2 fruit fly cellular contexts compared by ENCODE assay signal in genomic region chr3R:4694805-4695204, dm6.
TF ChIP-seq lines count a peak whose summit lies in the region.

No protein-coding gene starts in this region.

- peak; percentile 1 for TF ChIP-seq CTCF in whole organism, embryonic (GFP tag; optimal IDR thresholded peaks at IDR 0.05; lab: Kevin White, UChicago)

TF ChIP-seq in whole organism, adult, 20 proteins besides CTCF, POLR2A, EP300 and RAD21:
- TF ChIP-seq CG7101 (tag; optimal IDR thresholded peaks at IDR 0.05; lab: Kevin White, UChicago) = peak; percentile 9
- TF ChIP-seq Mnt (GFP tag; optimal IDR thresholded peaks at IDR 0.05; lab: Kevin White, UChicago) = no peak
- TF ChIP-seq bab1 (GFP tag; optimal IDR thresholded peaks at IDR 0.05; lab: Kevin White, UChicago) = no peak
- no peak for TF ChIP-seq tj (GFP tag; optimal IDR thresholded peaks at IDR 0.05; lab: Kevin White, UChicago)
- TF ChIP-seq CG7045 (GFP tag; optimal IDR thresholded peaks at IDR 0.05; lab: Kevin White, UChicago) = peak; percentile 54
- no peak for TF ChIP-seq toe (GFP tag; optimal IDR thresholded peaks at IDR 0.05; lab: Kevin White, UChicago)
- TF ChIP-seq Clk (GFP tag; optimal IDR thresholded peaks at IDR 0.05; lab: Kevin White, UChicago) = no peak
- no peak for TF ChIP-seq CG14711 (tag; optimal IDR thresholded peaks at IDR 0.05; lab: Kevin White, UChicago)
- TF ChIP-seq CG5204 (GFP tag; optimal IDR thresholded peaks at IDR 0.05; lab: Kevin White, UChicago) = peak; percentile 11
- no peak for TF ChIP-seq pad (GFP tag; optimal IDR thresholded peaks at IDR 0.05; lab: Kevin White, UChicago)
- TF ChIP-seq Crg-1 (GFP tag; optimal IDR thresholded peaks at IDR 0.05; lab: Kevin White, UChicago) = no peak
- TF ChIP-seq cic (GFP tag; optimal IDR thresholded peaks at IDR 0.05; lab: Kevin White, UChicago) = peak; percentile 66
- peak; percentile 95 for TF ChIP-seq kay (GFP tag; lab: Kevin White, UChicago; ENCODE audit: borderline replicate concordance)
- TF ChIP-seq CG1620 (GFP tag; optimal IDR thresholded peaks at IDR 0.05; lab: Kevin White, UChicago) = no peak
- no peak for TF ChIP-seq cnc (optimal IDR thresholded peaks at IDR 0.05; lab: Kevin White, UChicago)
- no peak for TF ChIP-seq CG33017 (tag; optimal IDR thresholded peaks at IDR 0.05; lab: Kevin White, UChicago)

TF ChIP-seq in whole organism, embryonic, 481 proteins besides CTCF, POLR2A, EP300 and RAD21:
- TF ChIP-seq Asciz (GFP tag; optimal IDR thresholded peaks at IDR 0.05; lab: Kevin White, UChicago) = peak; percentile 11
- TF ChIP-seq zen2 (GFP tag; IDR thresholded peaks at IDR 0.05; lab: Robert Waterston, UW; ENCODE audit: partially characterized antibody) = no peak
- TF ChIP-seq CG10321 (GFP tag; IDR thresholded peaks at IDR 0.05; lab: Robert Waterston, UW) = no peak
- no peak for TF ChIP-seq bigmax (GFP tag; optimal IDR thresholded peaks at IDR 0.05; lab: Kevin White, UChicago)
- no peak for TF ChIP-seq CG31365 (tag; optimal IDR thresholded peaks at IDR 0.05; lab: Kevin White, UChicago)
- TF ChIP-seq dimm (GFP tag; IDR thresholded peaks at IDR 0.05; lab: Robert Waterston, UW) = no peak
- TF ChIP-seq CG4820 (GFP tag; optimal IDR thresholded peaks at IDR 0.05; lab: Kevin White, UChicago) = no peak
- no peak for TF ChIP-seq C15 (GFP tag; IDR thresholded peaks at IDR 0.05; lab: Robert Waterston, UW)
- no peak for TF ChIP-seq dm (GFP tag; optimal IDR thresholded peaks at IDR 0.05; lab: Kevin White, UChicago)
- TF ChIP-seq CrebB (tag; optimal IDR thresholded peaks at IDR 0.05; lab: Kevin White, UChicago) = no peak
- TF ChIP-seq CG17568 (GFP tag; optimal IDR thresholded peaks at IDR 0.05; lab: Kevin White, UChicago) = no peak
- TF ChIP-seq kay (GFP tag; optimal IDR thresholded peaks at IDR 0.05; lab: Kevin White, UChicago) = no peak
- TF ChIP-seq ATbp (GFP tag; optimal IDR thresholded peaks at IDR 0.05; lab: Kevin White, UChicago) = peak; percentile 35
- TF ChIP-seq wor (GFP tag; IDR thresholded peaks at IDR 0.05; lab: Robert Waterston, UW) = no peak
- TF ChIP-seq cad (GFP tag; optimal IDR thresholded peaks at IDR 0.05; lab: Kevin White, UChicago) = no peak
- no peak for TF ChIP-seq Doc2 (GFP tag; IDR thresholded peaks at IDR 0.05; lab: Robert Waterston, UW)
- peak; percentile 63 for TF ChIP-seq sens (GFP tag; lab: Kevin White, UChicago)
- no peak for TF ChIP-seq Dref (GFP tag; IDR thresholded peaks at IDR 0.05; lab: Robert Waterston, UW)
- no peak for TF ChIP-seq HLHmδ (GFP tag; optimal IDR thresholded peaks at IDR 0.05; lab: Kevin White, UChicago)
- no peak for TF ChIP-seq CG17361 (GFP tag; IDR thresholded peaks at IDR 0.05; lab: Robert Waterston, UW)
- no peak for TF ChIP-seq CG14860 (GFP tag; IDR thresholded peaks at IDR 0.05; lab: Robert Waterston, UW; ENCODE audit: partially characterized antibody)
- no peak for TF ChIP-seq Sry-δ (GFP tag; optimal IDR thresholded peaks at IDR 0.05; lab: Kevin White, UChicago)
- TF ChIP-seq maf-S (GFP tag; optimal IDR thresholded peaks at IDR 0.05; lab: Kevin White, UChicago) = no peak
- no peak for TF ChIP-seq CG15269 (tag; optimal IDR thresholded peaks at IDR 0.05; lab: Kevin White, UChicago)
- no peak for TF ChIP-seq CG10565 (GFP tag; optimal IDR thresholded peaks at IDR 0.05; lab: Kevin White, UChicago)
- no peak for TF ChIP-seq CG9817 (tag; optimal IDR thresholded peaks at IDR 0.05; lab: Kevin White, UChicago)

Comparison
In these comparisons a context has a peak if more than half of its experiments do, and no peak if none do; other contexts are left out.
1. Of the 1 proteins assayed by ChIP-seq in both whole organism, embryonic and whole organism, adult: peak only in whole organism, embryonic: none; only in whole organism, adult: kay; in both: none; in neither: 0.